Fruit fly (Drosophila melanogaster): Measurements from ENCODE around the gene CG12402.

The CG12402 gene

DNA sequence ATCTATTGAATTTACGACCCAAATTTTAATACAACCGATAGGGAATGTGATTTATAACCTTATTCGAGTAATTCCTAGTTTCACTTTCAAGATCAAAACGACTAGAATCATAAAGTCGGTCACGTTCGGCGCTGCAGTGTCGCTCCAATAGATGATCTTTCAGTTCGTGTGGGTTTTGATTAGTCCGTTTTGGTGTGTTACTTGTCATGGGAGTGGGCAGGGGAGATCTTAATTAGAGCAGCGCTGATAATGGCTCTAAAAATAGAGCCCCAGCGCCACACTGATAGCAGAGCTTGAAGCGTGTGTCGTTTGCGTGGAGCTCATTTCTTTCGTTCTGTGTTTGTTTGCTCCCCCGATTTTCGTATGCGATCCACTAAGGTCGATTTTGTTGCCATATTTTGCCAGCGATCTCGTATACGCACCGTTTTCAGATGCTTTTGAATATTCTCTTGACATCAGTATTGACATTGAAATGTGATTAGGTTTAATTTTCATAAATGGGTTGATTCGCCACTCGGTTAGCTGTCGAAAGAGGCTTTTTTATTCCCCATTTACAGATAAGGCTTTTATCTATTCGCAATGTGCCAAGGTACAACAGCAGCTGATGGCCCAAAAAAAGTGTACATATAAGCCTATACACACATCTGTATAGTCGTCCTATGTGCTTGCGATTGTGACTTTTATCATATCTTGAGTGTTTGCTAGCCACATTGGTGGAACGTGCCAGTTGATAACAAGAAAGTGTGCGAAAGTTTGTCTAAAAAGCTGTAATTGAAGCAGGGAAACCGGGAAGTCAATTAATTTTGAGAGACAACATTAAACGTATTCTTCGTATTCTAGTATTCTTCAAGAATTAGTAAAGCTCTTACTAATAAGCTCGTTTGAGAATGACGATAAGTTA lies 49.3 kb downstream of the CG12402 start (continued):
- TF ChIP-seq ara (GFP tag; IDR thresholded peaks at IDR 0.05) (no peak), Blimp-1 (GFP tag; optimal IDR thresholded peaks at IDR 0.05) (peak; percentile 60), slou (GFP tag; optimal IDR thresholded peaks at IDR 0.05) (no peak), ci (GFP tag; IDR thresholded peaks at IDR 0.05) (peak; percentile 35; the same call in 1 of the 3 replicates), CG32532 (GFP tag; IDR thresholded peaks at IDR 0.05) (no peak), aop (GFP tag; IDR thresholded peaks at IDR 0.05) (no peak), E2f2 (GFP tag; IDR thresholded peaks at IDR 0.05) (no peak), CG7987 (GFP tag; optimal IDR thresholded peaks at IDR 0.05) (peak; percentile 27), HHEX (GFP tag; optimal IDR thresholded peaks at IDR 0.05) (no peak), Deaf1 (tag; optimal IDR thresholded peaks at IDR 0.05) (no peak), Doc3 (GFP tag; IDR thresholded peaks at IDR 0.05; ENCODE audit: partially characterized antibody) (no peak), CG14441 (GFP tag; IDR thresholded peaks at IDR 0.05) (no peak), seq (GFP tag; IDR thresholded peaks at IDR 0.05) (no peak), caup (GFP tag; optimal IDR thresholded peaks at IDR 0.05; ENCODE audit: severe bottlenecking) (no peak), eve (GFP tag; optimal IDR thresholded peaks at IDR 0.05) (peak in 1 of 2 experiments; percentile 67), CG4820 (GFP tag; optimal IDR thresholded peaks at IDR 0.05) (no peak), nerfin-1 (tag; optimal IDR thresholded peaks at IDR 0.05) (no peak), Dip3 (GFP tag; optimal IDR thresholded peaks at IDR 0.05) (no peak), Vsx1 (GFP tag; optimal IDR thresholded peaks at IDR 0.05) (peak; percentile 24), zfh2 (GFP tag; optimal IDR thresholded peaks at IDR 0.05) (no peak), Lpt (GFP tag; optimal IDR thresholded peaks at IDR 0.05) (no peak), MBD-R2 (GFP tag; IDR thresholded peaks at IDR 0.05) (no peak), CG9797 (GFP tag; optimal IDR thresholded peaks at IDR 0.05) (no peak), CG17612 (GFP tag; IDR thresholded peaks at IDR 0.05) (no peak), CG14860 (GFP tag; IDR thresholded peaks at IDR 0.05; ENCODE audit: partially characterized antibody) (no peak), odd (GFP tag; optimal IDR thresholded peaks at IDR 0.05) (no peak), pho (GFP tag; optimal IDR thresholded peaks at IDR 0.05) (no peak), CG11247 (GFP tag; IDR thresholded peaks at IDR 0.05) (no peak), cwo (GFP tag; optimal IDR thresholded peaks at IDR 0.05) (peak; percentile 58), Hmr (GFP tag; optimal IDR thresholded peaks at IDR 0.05) (peak; percentile 17), CG9609 (GFP tag; optimal IDR thresholded peaks at IDR 0.05) (no peak), CG30403 (GFP tag; optimal IDR thresholded peaks at IDR 0.05) (no peak), chinmo (GFP tag; IDR thresholded peaks at IDR 0.05; ENCODE audit: partially characterized antibody) (0 out of 4 replicates have a peak, but pooled peaks have one; percentile 66), CG2199 (GFP tag; IDR thresholded peaks at IDR 0.05) (0 out of 3 replicates have a peak, but pooled peaks have one; percentile 11), Camta (GFP tag; optimal IDR thresholded peaks at IDR 0.05) (no peak), Side (GFP tag; optimal IDR thresholded peaks at IDR 0.05) (no peak), CG12219 (GFP tag; optimal IDR thresholded peaks at IDR 0.05) (no peak), CG12391 (tag; optimal IDR thresholded peaks at IDR 0.05) (no peak), jing (GFP tag; optimal IDR thresholded peaks at IDR 0.05) (no peak), ind (GFP tag; optimal IDR thresholded peaks at IDR 0.05) (no peak), CG2712 (tag; optimal IDR thresholded peaks at IDR 0.05) (no peak), GATAe (GFP tag; conservative IDR thresholded peaks at IDR 0.05) (peak; percentile 29), chn (GFP tag; optimal IDR thresholded peaks at IDR 0.05) (no peak), ERR (GFP tag; optimal IDR thresholded peaks at IDR 0.05) (peak; percentile 16), Stat92E (GFP tag; optimal IDR thresholded peaks at IDR 0.05) (no peak), CG11093 (GFP tag; IDR thresholded peaks at IDR 0.05) (no peak), exex (tag; optimal IDR thresholded peaks at IDR 0.05) (peak; percentile 72), CG2120 (GFP tag; optimal IDR thresholded peaks at IDR 0.05) (peak; percentile 26), CG2678 (tag; optimal IDR thresholded peaks at IDR 0.05) (peak; percentile 21)
